Fruit fly (Drosophila melanogaster) whole organism, wandering third instar larva: Measurements from ENCODE around the gene CG31347.

Source experiments
- Dfd ChIP-seq: fragments of >200 bp; optimal IDR thresholded peaks from 2 replicates; lab custom pipeline; 2017; ENCODE audit warnings: missing biosample characterization, missing genetic modification characterization
- Dif ChIP-seq: fragments of 200-275, 200-300 bp; sonication (Bioruptor generic); optimal IDR thresholded peaks from 2 replicates; lab custom pipeline; 2018; ENCODE audit warnings: missing biosample characterization, missing genetic modification characterization; ENCODE audit not compliant: partially characterized antibody
- HLH106 ChIP-seq: fragments of 200-800 bp; optimal IDR thresholded peaks from 3 replicates; lab custom pipeline; 2019; ENCODE audit warnings: missing biosample characterization, mild to moderate bottlenecking, missing genetic modification characterization, moderate library complexity
- Hr78 ChIP-seq: fragments of >200 bp; optimal IDR thresholded peaks from 2 replicates; lab custom pipeline; 2017; ENCODE audit warnings: missing biosample characterization, missing genetic modification characterization
- Myc ChIP-seq: fragments of >200 bp; optimal IDR thresholded peaks from 2 replicates; lab custom pipeline; 2017
- h ChIP-seq: fragments of 200-800 bp; sonication (Bioruptor generic); optimal IDR thresholded peaks from 3 replicates; lab custom pipeline; 2016; ENCODE audit warnings: missing biosample characterization, mild to moderate bottlenecking, missing genetic modification characterization
- pan ChIP-seq: fragments of >200 bp; optimal IDR thresholded peaks from 2 replicates; lab custom pipeline; 2017
- psq ChIP-seq: fragments of 200-800 bp; sonication (Bioruptor generic); optimal IDR thresholded peaks from 3 replicates; lab custom pipeline; 2017; ENCODE audit warnings: missing biosample characterization, mild to moderate bottlenecking, missing genetic modification characterization, moderate library complexity
- rgr ChIP-seq: fragments of 200-800 bp; sonication (Bioruptor generic); optimal IDR thresholded peaks from 3 replicates; lab custom pipeline; 2016; ENCODE audit warnings: missing biosample characterization, mild to moderate bottlenecking, missing genetic modification characterization

- TF ChIP-seq h, result no peak
- no peak for TF ChIP-seq Dif (GFP tag; lab: Kevin White, UChicago)
- TF ChIP-seq psq, result no peak
- TF ChIP-seq pan (lab: Kevin White, UChicago), result no peak
- no peak for TF ChIP-seq rgr (GFP tag; lab: Kevin White, UChicago)
- TF ChIP-seq Hr78, result no peak
- TF ChIP-seq Dfd, result no peak
- no peak for TF ChIP-seq Myc
- TF ChIP-seq HLH106 (tag; lab: Kevin White, UChicago), result no peak
Observed at dm6 chr3R:12691422-12692101, 835 bp downstream of the CG31347 start, which contains the start of gene Arp1.
